Worm (Caenorhabditis elegans) whole organism, young adult: ENCODE results near the gene C18H7.11.

ENCODE experiments used
- B0019.2 ChIP-seq: fragments of 200-800 bp; sonication (Bioruptor generic); conservative IDR thresholded peaks from 2 replicates; pipeline ENCODE4 v1.3.6; 2022; ENCODE audit warnings: missing genetic modification reagents, missing genetic modification characterization, missing compliant biosample characterization
- B0035.1 ChIP-seq: sonication (generic microtip); optimal IDR thresholded peaks from 2 replicates; lab custom pipeline; 2016; ENCODE audit warnings: missing genetic modification characterization, mild to moderate bottlenecking, missing compliant biosample characterization, missing genotype, missing genetic modification reagents
- B0336.3 ChIP-seq: fragments of 200-800 bp; sonication (Bioruptor generic); IDR thresholded peaks from 2 replicates; pipeline ENCODE4 v1.3.6; 2022; ENCODE audit warnings: missing genetic modification characterization, missing compliant biosample characterization
- D2030.7 ChIP-seq: fragments of 200-800 bp; sonication (Bioruptor generic); IDR thresholded peaks from 2 replicates; pipeline ENCODE4 v1.3.6; 2022; ENCODE audit warnings: missing genetic modification reagents, missing genetic modification characterization, missing compliant biosample characterization
- F49E8.2 ChIP-seq: sonication (generic microtip); optimal IDR thresholded peaks from 3 replicates; lab custom pipeline; 2017; ENCODE audit warnings: missing genetic modification characterization, mild to moderate bottlenecking, missing compliant biosample characterization, antibody characterized with exemption, moderate library complexity; ENCODE audit not compliant: insufficient read depth
- K11D2.4 ChIP-seq: fragments of 200-800 bp; sonication (Bioruptor generic); IDR thresholded peaks from 2 replicates; pipeline ENCODE4 v1.3.6; 2022; ENCODE audit warnings: missing genetic modification reagents, missing genetic modification characterization, missing compliant biosample characterization
- K12H6.12 ChIP-seq: fragments of 200-800 bp; sonication (Bioruptor generic); optimal IDR thresholded peaks from 2 replicates; lab custom pipeline; 2018; ENCODE audit warnings: mild to moderate bottlenecking, missing genetic modification characterization, missing compliant biosample characterization
- Y56A3A.18 ChIP-seq: fragments of 200-800 bp; sonication (Bioruptor generic); IDR thresholded peaks from 2 replicates; pipeline ENCODE4 v1.3.6; 2022; ENCODE audit warnings: missing genetic modification reagents, missing genetic modification characterization, missing compliant biosample characterization
- Y79H2A.3 ChIP-seq: fragments of 200-800 bp; sonication (Bioruptor generic); conservative IDR thresholded peaks from 2 replicates; pipeline ENCODE4 v1.3.6; 2022; ENCODE audit warnings: missing genetic modification reagents, missing genetic modification characterization, missing compliant biosample characterization
- Y95B8A.8 ChIP-seq: fragments of 200-800 bp; sonication (Bioruptor generic); IDR thresholded peaks from 2 replicates; pipeline ENCODE4 v1.3.6; 2022; ENCODE audit warnings: missing genetic modification reagents, missing genetic modification characterization, missing compliant biosample characterization
- ama-1 ChIP-seq, 3 experiments: fragments of 150-350 bp in 1 of 3; sonication (generic microtip) in 2 of 3; optimal IDR thresholded peaks; 2 replicates each; lab custom pipeline; 2014 to 2018; ENCODE audit warnings: missing biosample characterization in 2 of 3, missing genetic modification characterization in 2 of 3, missing genetic modification reagents in 2 of 3
- aptf-3 ChIP-seq: fragments of 200-800 bp; sonication (Bioruptor generic); IDR thresholded peaks from 2 replicates; pipeline ENCODE4 v1.3.6; 2022; ENCODE audit warnings: missing genetic modification characterization, missing compliant biosample characterization
- atf-7 ChIP-seq: sonication (generic microtip); optimal IDR thresholded peaks from 2 replicates; lab custom pipeline; 2017; ENCODE audit warnings: mild to moderate bottlenecking, missing genetic modification characterization, missing compliant biosample characterization
- athp-1 ChIP-seq: sonication (generic microtip); optimal IDR thresholded peaks from 2 replicates; lab custom pipeline; 2017; ENCODE audit warnings: mild to moderate bottlenecking, missing genetic modification characterization, missing compliant biosample characterization
- attf-3 ChIP-seq: fragments of 200-800 bp; sonication (Bioruptor generic); conservative IDR thresholded peaks from 2 replicates; pipeline ENCODE4 v1.3.6; 2022; ENCODE audit warnings: missing genetic modification reagents, missing genetic modification characterization, missing compliant biosample characterization
- attf-5 ChIP-seq: fragments of 200-800 bp; sonication (Bioruptor generic); optimal IDR thresholded peaks from 2 replicates; lab custom pipeline; 2018; ENCODE audit warnings: mild to moderate bottlenecking, missing genetic modification characterization, missing compliant biosample characterization
- bed-1 ChIP-seq: fragments of 200-800 bp; sonication (Bioruptor generic); IDR thresholded peaks from 2 replicates; pipeline ENCODE4 v1.3.6; 2022; ENCODE audit warnings: missing genetic modification reagents, missing genetic modification characterization, missing compliant biosample characterization
- chd-7 ChIP-seq: sonication (generic microtip); optimal IDR thresholded peaks from 2 replicates; lab custom pipeline; 2016; ENCODE audit warnings: mild to moderate bottlenecking, missing genetic modification characterization, moderate library complexity, missing compliant biosample characterization
- die-1 ChIP-seq: sonication (generic microtip); optimal IDR thresholded peaks from 2 replicates; lab custom pipeline; 2016; ENCODE audit warnings: missing genotype, mild to moderate bottlenecking, missing genetic modification characterization, missing compliant biosample characterization
- dpl-1 ChIP-seq: fragments of 150-350 bp; optimal IDR thresholded peaks from 2 replicates; lab custom pipeline; 2014; ENCODE audit warnings: missing biosample characterization, missing genetic modification reagents, missing genetic modification characterization
- egl-18 ChIP-seq: fragments of 200-800 bp; sonication (Bioruptor generic); IDR thresholded peaks from 2 replicates; pipeline ENCODE4 v1.3.6; 2022; ENCODE audit warnings: missing genetic modification reagents, missing genetic modification characterization, missing compliant biosample characterization
- gei-17 ChIP-seq: fragments of 200-800 bp; sonication (Bioruptor generic); optimal IDR thresholded peaks from 2 replicates; lab custom pipeline; 2018; ENCODE audit warnings: mild to moderate bottlenecking, missing genetic modification characterization, missing compliant biosample characterization
- let-526 ChIP-seq: fragments of 200-800 bp; sonication (Bioruptor generic); IDR thresholded peaks from 2 replicates; pipeline ENCODE4 v1.3.6; 2022; ENCODE audit warnings: missing genetic modification reagents, missing genetic modification characterization, missing compliant biosample characterization
- lin-54 ChIP-seq: fragments of 200-800 bp; sonication (Bioruptor generic); optimal IDR thresholded peaks from 2 replicates; lab custom pipeline; 2018; ENCODE audit warnings: mild to moderate bottlenecking, missing genetic modification characterization, missing compliant biosample characterization
- lir-1 ChIP-seq: fragments of 200-800 bp; sonication (Bioruptor generic); conservative IDR thresholded peaks from 2 replicates; pipeline ENCODE4 v1.3.6; 2022; ENCODE audit warnings: missing genetic modification reagents, missing genetic modification characterization, missing compliant biosample characterization
- madf-3 ChIP-seq: fragments of 200-800 bp; sonication (Bioruptor generic); IDR thresholded peaks from 2 replicates; pipeline ENCODE4 v1.3.6; 2022; ENCODE audit warnings: missing genetic modification reagents, missing genetic modification characterization, missing compliant biosample characterization
- madf-8 ChIP-seq: fragments of 200-800 bp; sonication (Bioruptor generic); conservative IDR thresholded peaks from 2 replicates; pipeline ENCODE4 v1.3.6; 2022; ENCODE audit warnings: missing genetic modification reagents, missing genetic modification characterization, missing compliant biosample characterization
- nfya-1 ChIP-seq: sonication (generic microtip); optimal IDR thresholded peaks from 2 replicates; lab custom pipeline; 2017; ENCODE audit warnings: antibody characterized with exemption, missing compliant biosample characterization, missing genetic modification characterization, borderline replicate concordance; ENCODE audit not compliant: insufficient read depth
- nfya-2 ChIP-seq: fragments of 200-800 bp; sonication (Bioruptor generic); IDR thresholded peaks from 2 replicates; pipeline ENCODE4 v1.3.6; 2022; ENCODE audit warnings: missing genetic modification reagents, missing genetic modification characterization, missing compliant biosample characterization
- nhr-90 ChIP-seq: sonication (generic microtip); optimal IDR thresholded peaks from 2 replicates; lab custom pipeline; 2016; ENCODE audit warnings: missing genotype, mild to moderate bottlenecking, missing genetic modification characterization, missing compliant biosample characterization
- rec-8 ChIP-seq, 2 experiments: sonication (generic microtip); optimal IDR thresholded peaks; 2 replicates each; lab custom pipeline; 2016; ENCODE audit warnings: mild to moderate bottlenecking in 2 of 2, missing genetic modification characterization in 2 of 2, missing genetic modification reagents in 2 of 2, missing genotype in 2 of 2, missing biosample characterization in 1 of 2, missing compliant biosample characterization in 1 of 2, moderate library complexity in 1 of 2
- repo-1 ChIP-seq: sonication (generic microtip); optimal IDR thresholded peaks from 2 replicates; lab custom pipeline; 2017; ENCODE audit warnings: mild to moderate bottlenecking, missing genetic modification characterization, missing compliant biosample characterization
- somi-1 ChIP-seq: fragments of 200-800 bp; sonication (Bioruptor generic); optimal IDR thresholded peaks from 2 replicates; lab custom pipeline; 2018; ENCODE audit warnings: mild to moderate bottlenecking, missing genetic modification characterization, missing compliant biosample characterization
- unc-130 ChIP-seq: sonication (generic microtip); optimal IDR thresholded peaks from 2 replicates; lab custom pipeline; 2016; ENCODE audit warnings: missing genetic modification reagents, missing genetic modification characterization, missing compliant biosample characterization
- xnd-1 ChIP-seq: sonication (generic microtip); optimal IDR thresholded peaks from 2 replicates; lab custom pipeline; 2016; ENCODE audit warnings: missing genotype, missing genetic modification reagents, missing genetic modification characterization, missing compliant biosample characterization
- zfh-2 ChIP-seq: fragments of 200-800 bp; sonication (Bioruptor generic); conservative IDR thresholded peaks from 2 replicates; pipeline ENCODE4 v1.3.6; 2022; ENCODE audit warnings: missing genetic modification reagents, missing genetic modification characterization, missing compliant biosample characterization
- zim-3 ChIP-seq: sonication (generic microtip); optimal IDR thresholded peaks from 2 replicates; lab custom pipeline; 2017; ENCODE audit warnings: mild to moderate bottlenecking, missing genetic modification characterization, moderate library complexity, missing compliant biosample characterization
- ztf-22 ChIP-seq: fragments of 200-800 bp; sonication (Bioruptor generic); optimal IDR thresholded peaks from 2 replicates; lab custom pipeline; 2018; ENCODE audit warnings: mild to moderate bottlenecking, missing genetic modification characterization, moderate library complexity, missing compliant biosample characterization
- ztf-28 ChIP-seq: fragments of 200-800 bp; sonication (Bioruptor generic); IDR thresholded peaks from 2 replicates; pipeline ENCODE4 v1.3.6; 2022; ENCODE audit warnings: missing genetic modification reagents, missing genetic modification characterization, missing compliant biosample characterization

The C18H7.11 gene

DNA sequence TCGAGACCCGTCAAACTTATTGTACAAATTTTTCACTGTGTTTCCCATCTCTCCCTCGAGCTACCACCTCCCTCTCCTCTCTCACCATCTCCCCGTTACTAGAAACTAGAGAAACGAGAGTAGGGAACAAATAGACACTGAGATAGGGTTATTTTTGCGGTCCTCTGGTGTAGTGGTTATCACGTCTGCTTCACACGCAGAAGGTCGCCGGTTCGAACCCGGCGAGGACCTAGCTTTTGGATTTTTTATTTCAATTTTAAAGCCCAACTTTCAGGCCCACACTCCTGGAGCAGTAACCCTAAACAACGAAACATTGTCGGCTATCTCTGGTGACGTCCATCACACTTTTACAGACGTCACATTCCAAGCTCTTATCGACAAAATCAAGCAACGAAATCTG is 23.6 kb downstream of the C18H7.11 start (continued):
- no peak for TF ChIP-seq F49E8.2 (tag; lab: Kevin White, UChicago)
- TF ChIP-seq Y79H2A.3: no peak
- no peak for TF ChIP-seq ama-1 (optimal IDR thresholded peaks at IDR 0.05; lab: Kevin White, UChicago)
- TF ChIP-seq ama-1 (GFP tag; optimal IDR thresholded peaks at IDR 0.05; lab: Kevin White, UChicago): peak; percentile 17 to 64
- no peak for TF ChIP-seq gei-17 (GFP tag; lab: Kevin White, UChicago)
- peak; percentile 55; the same call in 1 of the 2 replicates for TF ChIP-seq B0019.2 (GFP tag; lab: Robert Waterston, UW)
- peak; percentile 9 for TF ChIP-seq attf-5 (GFP tag; lab: Kevin White, UChicago)
- peak; percentile 82; the same call in 1 of the 2 replicates for TF ChIP-seq aptf-3 (GFP tag; lab: Robert Waterston, UW)
- no peak for TF ChIP-seq madf-8 (GFP tag; lab: Robert Waterston, UW)
- TF ChIP-seq nfya-2 (GFP tag; lab: Robert Waterston, UW): no peak
- peak; percentile 61 for TF ChIP-seq nhr-90 (tag; lab: Kevin White, UChicago)
- no peak for TF ChIP-seq ztf-28 (GFP tag; lab: Robert Waterston, UW)
- TF ChIP-seq athp-1 (tag; lab: Kevin White, UChicago): no peak
- TF ChIP-seq K11D2.4 (GFP tag; lab: Robert Waterston, UW): peak; percentile 48; the same call in 1 of the 2 replicates
- TF ChIP-seq D2030.7 (GFP tag; lab: Robert Waterston, UW): peak; percentile 57
- TF ChIP-seq Y95B8A.8: no peak
- no peak for TF ChIP-seq zfh-2 (GFP tag; lab: Robert Waterston, UW)
- peak; percentile 50 for TF ChIP-seq die-1 (tag; lab: Kevin White, UChicago)
- TF ChIP-seq repo-1 (tag; lab: Kevin White, UChicago): peak; percentile 55
- no peak for TF ChIP-seq dpl-1 (GFP tag; lab: Kevin White, UChicago)
- no peak for TF ChIP-seq ztf-22 (GFP tag; lab: Kevin White, UChicago)
- peak; percentile 13 for TF ChIP-seq K12H6.12 (tag; lab: Kevin White, UChicago)
- TF ChIP-seq lir-1 (GFP tag; lab: Robert Waterston, UW): no peak
- TF ChIP-seq zim-3: peak; percentile 82
- no peak for TF ChIP-seq nfya-1
- no peak for TF ChIP-seq egl-18 (GFP tag; lab: Robert Waterston, UW)
- TF ChIP-seq let-526: 0 out of 2 replicates have a peak, but pooled peaks have one; percentile 17
- TF ChIP-seq unc-130 (GFP tag; lab: Kevin White, UChicago): peak; percentile 33
- no peak for TF ChIP-seq xnd-1 (tag; lab: Kevin White, UChicago)
- peak; percentile 58 for TF ChIP-seq lin-54
- no peak for TF ChIP-seq madf-3 (GFP tag; lab: Robert Waterston, UW)
- no peak for TF ChIP-seq B0336.3 (GFP tag; lab: Robert Waterston, UW)
- 0 out of 2 replicates have a peak, but pooled peaks have one; percentile 60 for TF ChIP-seq Y56A3A.18 (GFP tag; lab: Robert Waterston, UW)
- peak; percentile 9 for TF ChIP-seq atf-7
- TF ChIP-seq somi-1 (GFP tag; lab: Kevin White, UChicago): no peak
- no peak for TF ChIP-seq bed-1 (GFP tag; lab: Robert Waterston, UW)
- peak; percentile 30 to 47 for TF ChIP-seq rec-8 (tag; optimal IDR thresholded peaks at IDR 0.05; lab: Kevin White, UChicago)
- TF ChIP-seq chd-7 (tag; lab: Kevin White, UChicago): peak; percentile 42
- TF ChIP-seq B0035.1 (tag; lab: Kevin White, UChicago): no peak
- no peak for TF ChIP-seq attf-3
